Fruit fly (Drosophila melanogaster) whole organism, embryonic: Measurements from ENCODE around the gene CG1103.

Source experiments
- B-H1 ChIP-seq: fragments of 200-800 bp; sonication (Bioruptor generic); IDR thresholded peaks from 3 replicates; pipeline ENCODE4 v1.3.6; 2022; ENCODE audit warnings: missing biosample characterization, missing genetic modification characterization
- BEAF-32 ChIP-seq: fragments of 200-800 bp; sonication (Bioruptor generic); optimal IDR thresholded peaks from 3 replicates; lab custom pipeline; 2017; ENCODE audit warnings: missing biosample characterization, missing genetic modification characterization, mild to moderate bottlenecking, moderate library complexity, missing genetic modification reagents
- Bgb ChIP-seq: fragments of 200-800 bp; sonication (Bioruptor generic); IDR thresholded peaks from 2 replicates; pipeline ENCODE4 v1.3.6; 2022; ENCODE audit warnings: missing biosample characterization, missing genetic modification characterization; ENCODE audit not compliant: partially characterized antibody
- CG10979 ChIP-seq: fragments of 200-800 bp; sonication (Bioruptor generic); optimal IDR thresholded peaks from 2 replicates; lab custom pipeline; 2018; ENCODE audit warnings: missing biosample characterization, mild to moderate bottlenecking, missing genetic modification characterization, moderate library complexity
- CG12071 ChIP-seq: fragments of 200-800 bp; sonication (Bioruptor generic); optimal IDR thresholded peaks from 3 replicates; lab custom pipeline; 2018; ENCODE audit warnings: missing biosample characterization, mild to moderate bottlenecking, missing genetic modification characterization
- CG12104 ChIP-seq: fragments of 200-800 bp; sonication (Bioruptor generic); optimal IDR thresholded peaks from 3 replicates; lab custom pipeline; 2016; ENCODE audit warnings: missing biosample characterization, missing genetic modification characterization
- CG13287 ChIP-seq: fragments of 200-800 bp; sonication (Bioruptor generic); IDR thresholded peaks from 2 replicates; pipeline ENCODE4 v1.3.6; 2022; ENCODE audit warnings: missing biosample characterization, missing genetic modification characterization; ENCODE audit not compliant: partially characterized antibody
- CG1602 ChIP-seq: fragments of 200-800 bp; sonication (Bioruptor generic); optimal IDR thresholded peaks from 3 replicates; lab custom pipeline; 2016; ENCODE audit warnings: missing biosample characterization, missing genetic modification characterization
- CG18262 ChIP-seq: fragments of 200-800 bp; optimal IDR thresholded peaks from 3 replicates; lab custom pipeline; 2019; ENCODE audit warnings: missing biosample characterization, mild to moderate bottlenecking, missing genetic modification characterization, moderate library complexity
- CG30020 ChIP-seq: fragments of 200-800 bp; optimal IDR thresholded peaks from 2 replicates; lab custom pipeline; 2019; ENCODE audit warnings: missing biosample characterization, mild to moderate bottlenecking, missing genetic modification characterization, moderate library complexity
- CG34224 ChIP-seq: fragments of 200-800 bp; sonication (Bioruptor generic); IDR thresholded peaks from 3 replicates; pipeline ENCODE4 v1.3.6; 2022; ENCODE audit warnings: missing biosample characterization, missing genetic modification characterization; ENCODE audit not compliant: partially characterized antibody
- CG4730 ChIP-seq: fragments of 200-800 bp; sonication (Bioruptor generic); IDR thresholded peaks from 2 replicates; pipeline ENCODE4 v1.3.6; 2022; ENCODE audit warnings: missing biosample characterization, missing genetic modification characterization
- CG6854 ChIP-seq: fragments of 200-800 bp; sonication (Bioruptor generic); optimal IDR thresholded peaks from 3 replicates; lab custom pipeline; 2017; ENCODE audit warnings: missing biosample characterization, mild to moderate bottlenecking, missing genetic modification characterization
- CG7556 ChIP-seq: fragments of 200-800 bp; sonication (Bioruptor generic); optimal IDR thresholded peaks from 2 replicates; lab custom pipeline; 2017; ENCODE audit warnings: missing biosample characterization, mild to moderate bottlenecking, missing genetic modification characterization
- CG9437 ChIP-seq: fragments of 200-800 bp; sonication (Bioruptor generic); optimal IDR thresholded peaks from 2 replicates; lab custom pipeline; 2018; ENCODE audit warnings: missing biosample characterization, mild to moderate bottlenecking, missing genetic modification characterization
- CG9609 ChIP-seq: fragments of 200-800 bp; sonication (Bioruptor generic); optimal IDR thresholded peaks from 3 replicates; lab custom pipeline; 2016; ENCODE audit warnings: missing biosample characterization, missing genetic modification characterization
- CrebB ChIP-seq: fragments of 200-800 bp; sonication (Bioruptor generic); optimal IDR thresholded peaks from 3 replicates; lab custom pipeline; 2018; ENCODE audit warnings: missing biosample characterization, mild to moderate bottlenecking, missing genetic modification characterization
- Dad ChIP-seq: fragments of 200-800 bp; sonication (Bioruptor generic); optimal IDR thresholded peaks from 3 replicates; lab custom pipeline; 2016; ENCODE audit warnings: missing biosample characterization, missing genetic modification characterization
- Dp ChIP-seq: fragments of 200-800 bp; sonication (Bioruptor generic); optimal IDR thresholded peaks from 2 replicates; lab custom pipeline; 2018; ENCODE audit warnings: missing biosample characterization, mild to moderate bottlenecking, missing genetic modification characterization, moderate library complexity
- Dref ChIP-seq: fragments of 200-800 bp; sonication (Bioruptor generic); IDR thresholded peaks from 2 replicates; pipeline ENCODE4 v1.3.6; 2022; ENCODE audit warnings: missing biosample characterization, missing genetic modification characterization
- Eip74EF ChIP-seq, 2 experiments: fragments of 200-800 bp in 1 of 2; fragments of >200 bp in 1 of 2; sonication (Bioruptor generic) in 1 of 2; optimal IDR thresholded peaks; 2 replicates each; lab custom pipeline; 2017 to 2019; ENCODE audit warnings: missing biosample characterization in 2 of 2, missing genetic modification characterization in 2 of 2, mild to moderate bottlenecking in 1 of 2, moderate library complexity in 1 of 2
- Fer1 ChIP-seq: fragments of 200-800 bp; sonication (Bioruptor generic); optimal IDR thresholded peaks from 2 replicates; lab custom pipeline; 2017; ENCODE audit warnings: missing biosample characterization, mild to moderate bottlenecking, missing genetic modification characterization
- GATAe ChIP-seq: fragments of 200-800 bp; sonication (Bioruptor generic); conservative IDR thresholded peaks from 2 replicates; pipeline ENCODE4 v1.3.6; 2022; ENCODE audit warnings: missing biosample characterization, missing genetic modification characterization
- Gug ChIP-seq: fragments of 200-800 bp; sonication (Bioruptor generic); IDR thresholded peaks from 4 replicates; pipeline ENCODE4 v1.3.6; 2022; ENCODE audit warnings: missing biosample characterization, missing genetic modification characterization
- HLHmδ ChIP-seq: fragments of 200-800 bp; sonication (Bioruptor generic); optimal IDR thresholded peaks from 2 replicates; lab custom pipeline; 2018; ENCODE audit warnings: missing biosample characterization, mild to moderate bottlenecking, missing genetic modification characterization, moderate library complexity
- HmgZ ChIP-seq: fragments of 200-800 bp; sonication (Bioruptor generic); optimal IDR thresholded peaks from 2 replicates; lab custom pipeline; 2018; ENCODE audit warnings: missing biosample characterization, mild to moderate bottlenecking, missing genetic modification characterization
- Hmx ChIP-seq: fragments of 200-800 bp; sonication (Bioruptor generic); optimal IDR thresholded peaks from 2 replicates; lab custom pipeline; 2016; ENCODE audit warnings: missing biosample characterization, missing genetic modification characterization
- Mad ChIP-seq: fragments of 200-800 bp; sonication (Bioruptor generic); optimal IDR thresholded peaks from 2 replicates; lab custom pipeline; 2016; ENCODE audit warnings: missing biosample characterization, missing genetic modification characterization
- Meics ChIP-seq: fragments of 200-800 bp; sonication (Bioruptor generic); optimal IDR thresholded peaks from 2 replicates; lab custom pipeline; 2017; ENCODE audit warnings: missing biosample characterization, mild to moderate bottlenecking, missing genetic modification characterization
- Rfx ChIP-seq: fragments of 200-800 bp; sonication (Bioruptor generic); IDR thresholded peaks from 2 replicates; pipeline ENCODE4 v1.3.6; 2022; ENCODE audit warnings: missing biosample characterization, missing genetic modification characterization
- Six4 ChIP-seq: fragments of 200-800 bp; sonication (Bioruptor generic); optimal IDR thresholded peaks from 2 replicates; lab custom pipeline; 2016; ENCODE audit warnings: missing biosample characterization, missing genetic modification characterization
- Sox100B ChIP-seq: fragments of 200-800 bp; sonication (Bioruptor generic); optimal IDR thresholded peaks from 3 replicates; lab custom pipeline; 2018; ENCODE audit warnings: missing biosample characterization, mild to moderate bottlenecking, missing genetic modification characterization
- bigmax ChIP-seq: fragments of 200-800 bp; sonication (Bioruptor generic); optimal IDR thresholded peaks from 2 replicates; lab custom pipeline; 2018; ENCODE audit warnings: missing biosample characterization, mild to moderate bottlenecking, missing genetic modification characterization
- chn ChIP-seq: fragments of 200-800 bp; sonication (Bioruptor generic); optimal IDR thresholded peaks from 2 replicates; lab custom pipeline; 2016; ENCODE audit warnings: missing biosample characterization, missing genetic modification characterization
- da ChIP-seq: fragments of 200-800 bp; sonication (Bioruptor generic); optimal IDR thresholded peaks from 2 replicates; lab custom pipeline; 2016; ENCODE audit warnings: missing biosample characterization, missing genetic modification characterization
- dimm ChIP-seq: fragments of 200-800 bp; sonication (Bioruptor generic); IDR thresholded peaks from 2 replicates; pipeline ENCODE4 v1.3.6; 2022; ENCODE audit warnings: missing biosample characterization, missing genetic modification characterization
- dpn ChIP-seq, 2 experiments: fragments of 200-800 bp; sonication (Bioruptor generic); optimal IDR thresholded peaks; 3 replicates each; lab custom pipeline; 2016; ENCODE audit warnings: missing biosample characterization in 2 of 2, missing genetic modification characterization in 2 of 2
- gem ChIP-seq: fragments of 200-800 bp; sonication (Bioruptor generic); optimal IDR thresholded peaks from 2 replicates; lab custom pipeline; 2019; ENCODE audit warnings: missing biosample characterization, mild to moderate bottlenecking, missing genetic modification characterization, moderate library complexity
- gfzf ChIP-seq: fragments of 200-800 bp; sonication (Bioruptor generic); optimal IDR thresholded peaks from 2 replicates; lab custom pipeline; 2016; ENCODE audit warnings: missing biosample characterization, mild to moderate bottlenecking, missing genetic modification characterization, moderate library complexity
- mam ChIP-seq: fragments of 200-800 bp; sonication (Bioruptor generic); optimal IDR thresholded peaks from 3 replicates; lab custom pipeline; 2016; ENCODE audit warnings: missing biosample characterization, missing genetic modification characterization
- phol ChIP-seq: fragments of 200-800 bp; sonication (Bioruptor generic); optimal IDR thresholded peaks from 3 replicates; lab custom pipeline; 2018; ENCODE audit warnings: missing biosample characterization, mild to moderate bottlenecking, missing genetic modification characterization, moderate library complexity
- pita ChIP-seq: fragments of 200-800 bp; sonication (Bioruptor generic); optimal IDR thresholded peaks from 2 replicates; lab custom pipeline; 2017; ENCODE audit warnings: missing biosample characterization, mild to moderate bottlenecking, missing genetic modification characterization
- ranshi ChIP-seq: fragments of 200-800 bp; sonication (Bioruptor generic); IDR thresholded peaks from 2 replicates; pipeline ENCODE4 v1.3.6; 2022; ENCODE audit warnings: missing biosample characterization, missing genetic modification characterization
- repo ChIP-seq: fragments of 200-800 bp; sonication (Bioruptor generic); optimal IDR thresholded peaks from 2 replicates; lab custom pipeline; 2016; ENCODE audit warnings: missing biosample characterization, missing genetic modification characterization
- rib ChIP-seq: fragments of 200-800 bp; sonication (Bioruptor generic); IDR thresholded peaks from 2 replicates; pipeline ENCODE4 v1.3.6; 2022; ENCODE audit warnings: missing biosample characterization, missing genetic modification characterization
- so ChIP-seq: fragments of 200-800 bp; sonication (Bioruptor generic); IDR thresholded peaks from 3 replicates; pipeline ENCODE4 v1.3.6; 2022; ENCODE audit warnings: missing biosample characterization, missing genetic modification characterization
- tin ChIP-seq: fragments of 200-800 bp; sonication (Bioruptor generic); optimal IDR thresholded peaks from 3 replicates; lab custom pipeline; 2016; ENCODE audit warnings: missing biosample characterization, missing genetic modification characterization
- tll ChIP-seq, 2 experiments: fragments of 200-800 bp in 1 of 2; fragments of >200 bp in 1 of 2; sonication (Bioruptor generic) in 1 of 2; optimal IDR thresholded peaks; 2 replicates each; lab custom pipeline; 2017 to 2019; ENCODE audit warnings: missing biosample characterization in 2 of 2, missing genetic modification characterization in 2 of 2, mild to moderate bottlenecking in 1 of 2, moderate library complexity in 1 of 2
- tup ChIP-seq: fragments of 200-800 bp; sonication (Bioruptor generic); optimal IDR thresholded peaks from 2 replicates; lab custom pipeline; 2016; ENCODE audit warnings: missing biosample characterization, mild to moderate bottlenecking, missing genetic modification characterization, moderate library complexity
- vnd ChIP-seq: fragments of 200-800 bp; sonication (Bioruptor generic); IDR thresholded peaks from 3 replicates; pipeline ENCODE4 v1.3.6; 2022; ENCODE audit warnings: missing biosample characterization, missing genetic modification characterization; ENCODE audit not compliant: partially characterized antibody

The CG1103 gene

DNA sequence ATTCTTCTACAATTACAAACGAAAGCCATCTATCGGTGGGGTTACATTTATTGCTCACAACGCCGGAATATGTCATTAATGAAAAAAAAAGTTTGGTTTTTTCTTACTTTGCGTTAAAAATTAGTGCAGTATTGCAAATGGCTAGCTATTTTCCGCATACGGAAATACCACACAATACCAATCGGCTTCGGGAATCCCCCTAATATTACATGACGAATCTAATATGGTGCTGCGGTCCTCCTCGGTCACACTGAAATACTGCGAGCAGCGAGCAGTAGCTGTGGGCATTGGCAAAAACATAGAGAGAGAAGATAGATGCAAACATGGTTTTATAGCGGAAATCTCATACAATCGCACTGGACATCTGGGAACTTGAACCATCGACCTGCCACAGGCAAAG, 49.9 kb downstream of the CG1103 start, which contains the start of gene tub (continued):
- TF ChIP-seq CG1602 (GFP tag; lab: Kevin White, UChicago) (peak; percentile 7), Rfx (GFP tag; lab: Robert Waterston, UW) (peak; percentile 66), Mad (GFP tag; lab: Kevin White, UChicago) (peak; percentile 40), rib (GFP tag; lab: Robert Waterston, UW) (no peak), HmgZ (tag; lab: Kevin White, UChicago) (peak; percentile 76), HLHmδ (GFP tag; lab: Kevin White, UChicago) (no peak), B-H1 (GFP tag; lab: Robert Waterston, UW) (no peak), tll (GFP tag; optimal IDR thresholded peaks at IDR 0.05; lab: Kevin White, UChicago) (no peak), CG12071 (GFP tag; lab: Kevin White, UChicago) (no peak), Dref (GFP tag; lab: Robert Waterston, UW) (peak; percentile 47), CG10979 (peak; percentile 36), CG13287 (GFP tag; lab: Robert Waterston, UW) (peak; percentile 52; the same call in 1 of the 2 replicates), pita (GFP tag; lab: Kevin White, UChicago) (no peak), dimm (no peak), chn (peak; percentile 1), GATAe (no peak), Fer1 (GFP tag; lab: Kevin White, UChicago) (peak; percentile 16), Bgb (GFP tag; lab: Robert Waterston, UW) (peak; percentile 19; the same call in 1 of the 2 replicates), da (GFP tag; lab: Kevin White, UChicago) (peak; percentile 17), repo (GFP tag; lab: Kevin White, UChicago) (peak; percentile 36), bigmax (GFP tag; lab: Kevin White, UChicago) (no peak), CG30020 (tag; lab: Kevin White, UChicago) (peak; percentile 88), CG6854 (GFP tag; lab: Kevin White, UChicago) (no peak), Sox100B (GFP tag; lab: Kevin White, UChicago) (no peak), BEAF-32 (GFP tag; lab: Kevin White, UChicago) (peak; percentile 44), so (GFP tag; lab: Robert Waterston, UW) (no peak), dpn (GFP tag; optimal IDR thresholded peaks at IDR 0.05; lab: Kevin White, UChicago) (peak; percentile 33 to 56), CG34224 (GFP tag; lab: Robert Waterston, UW) (0 out of 3 replicates have a peak, but pooled peaks have one; percentile 30), Dad (peak; percentile 28), Dp (GFP tag; lab: Kevin White, UChicago) (peak; percentile 32), Gug (no peak), tin (peak; percentile 41), Hmx (GFP tag; lab: Kevin White, UChicago) (no peak), ranshi (GFP tag; lab: Robert Waterston, UW) (no peak), tup (GFP tag; lab: Kevin White, UChicago) (no peak), mam (GFP tag; lab: Kevin White, UChicago) (peak; percentile 37), CG18262 (tag; lab: Kevin White, UChicago) (peak; percentile 44), gfzf (GFP tag; lab: Kevin White, UChicago) (peak; percentile 83), CG12104 (no peak), CG9437 (GFP tag; lab: Kevin White, UChicago) (peak; percentile 8), Eip74EF (GFP tag; optimal IDR thresholded peaks at IDR 0.05; lab: Kevin White, UChicago) (peak in 1 of 2 experiments; percentile 29), CG4730 (0 out of 2 replicates have a peak, but pooled peaks have one; percentile 23), vnd (no peak), CG7556 (GFP tag; lab: Kevin White, UChicago) (peak; percentile 6), phol (tag; lab: Kevin White, UChicago) (peak; percentile 91), Meics (GFP tag; lab: Kevin White, UChicago) (peak; percentile 29), CG9609 (peak; percentile 9), gem (tag; lab: Kevin White, UChicago) (no peak), CrebB (tag; lab: Kevin White, UChicago) (peak; percentile 32), Six4 (GFP tag; lab: Kevin White, UChicago) (peak; percentile 27)
